Worm (Caenorhabditis elegans): ENCODE data around the gene srlf-14.
A peak's percentile ranks its signal among the peaks of the same experiment; 100 is the strongest.

DNA sequence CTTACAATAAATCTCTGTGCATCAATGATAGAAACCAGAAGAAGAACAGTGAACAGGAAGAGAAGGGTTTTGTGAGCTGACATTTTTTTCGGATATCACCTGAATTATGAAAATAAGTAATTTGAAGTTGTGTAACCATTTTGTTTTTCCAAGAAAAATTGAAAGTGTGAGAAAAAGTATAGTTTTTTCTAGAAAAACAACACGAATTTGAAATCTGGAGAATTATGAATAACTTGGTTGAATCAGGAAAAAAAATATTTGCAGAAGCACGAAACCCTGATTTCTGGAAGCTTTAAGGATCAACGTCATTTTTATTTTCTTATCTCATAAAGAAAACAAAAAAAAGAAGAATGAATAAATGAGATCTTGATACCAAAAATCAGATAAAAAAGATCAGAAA is 19.6 kb downstream of the srlf-14 start, which contains the start of gene F13E9.12:
- TF ChIP-seq pqm-1 (tag; optimal IDR thresholded peaks at IDR 0.05) (no peak), nhr-77 (tag; optimal IDR thresholded peaks at IDR 0.05) (no peak), elt-2 (tag; optimal IDR thresholded peaks at IDR 0.05) (no peak), elt-1 (tag; optimal IDR thresholded peaks at IDR 0.05) (peak; percentile 35), skn-1 (tag; optimal IDR thresholded peaks at IDR 0.05) (no peak), mdl-1 (tag; optimal IDR thresholded peaks at IDR 0.05) (no peak), nhr-25 (tag; optimal IDR thresholded peaks at IDR 0.05) (no peak), ztf-11 (tag; optimal IDR thresholded peaks at IDR 0.05) (no peak), unc-62 (GFP tag; optimal IDR thresholded peaks at IDR 0.05) (no peak), lsy-12 (tag; optimal IDR thresholded peaks at IDR 0.05) (no peak), ceh-28 (tag; optimal IDR thresholded peaks at IDR 0.05) (no peak), nhr-23 (tag; optimal IDR thresholded peaks at IDR 0.05) (no peak), fkh-10 (GFP tag; optimal IDR thresholded peaks at IDR 0.05) (no peak), fos-1 (tag; optimal IDR thresholded peaks at IDR 0.05) (no peak)

Measured in whole organism, L3 larva.